Worm (Caenorhabditis elegans) whole organism, early embryonic: ENCODE results near the gene F19B10.1.

Experiments
- F13C5.2 ChIP-seq: sonication (generic microtip); optimal IDR thresholded peaks from 2 replicates; lab custom pipeline; 2017; ENCODE audit warnings: mild to moderate bottlenecking, missing genetic modification characterization, inconsistent platforms, missing compliant biosample characterization
- aly-1 ChIP-seq: sonication (generic microtip); optimal IDR thresholded peaks from 2 replicates; lab custom pipeline; 2016; ENCODE audit warnings: missing genetic modification characterization, missing compliant biosample characterization
- ama-1 ChIP-seq: fragments of 150-350 bp; optimal IDR thresholded peaks from 2 replicates; lab custom pipeline; 2014
- ceh-13 ChIP-seq: fragments of 200-800 bp; sonication (Bioruptor generic); optimal IDR thresholded peaks from 2 replicates; lab custom pipeline; 2018; ENCODE audit warnings: mild to moderate bottlenecking, missing genetic modification characterization, missing compliant biosample characterization
- ets-7 ChIP-seq: sonication (generic microtip); optimal IDR thresholded peaks from 2 replicates; lab custom pipeline; 2016; ENCODE audit warnings: missing genotype, missing genetic modification characterization, missing compliant biosample characterization
- flt-1 ChIP-seq: fragments of 200-800 bp; sonication (Bioruptor generic); IDR thresholded peaks from 2 replicates; pipeline ENCODE4 v1.3.6; 2022; ENCODE audit warnings: missing genetic modification characterization, missing compliant biosample characterization
- hmbx-1 ChIP-seq: sonication (generic microtip); optimal IDR thresholded peaks from 2 replicates; lab custom pipeline; 2016; ENCODE audit warnings: mild to moderate bottlenecking, missing genetic modification characterization, missing compliant biosample characterization
- hmg-4 ChIP-seq: fragments of 200-800 bp; sonication (Bioruptor generic); optimal IDR thresholded peaks from 2 replicates; lab custom pipeline; 2018; ENCODE audit warnings: mild to moderate bottlenecking, missing genetic modification characterization, missing compliant biosample characterization
- hnd-1 ChIP-seq: sonication (generic microtip); optimal IDR thresholded peaks from 2 replicates; lab custom pipeline; 2016; ENCODE audit warnings: missing genetic modification characterization, missing compliant biosample characterization
- pes-1 ChIP-seq: fragments of 200-800 bp; sonication (Bioruptor generic); IDR thresholded peaks from 2 replicates; pipeline ENCODE4 v1.3.6; 2022; ENCODE audit warnings: missing genetic modification reagents, missing genetic modification characterization, missing compliant biosample characterization
- scrt-1 ChIP-seq: fragments of 200-800 bp; sonication (Bioruptor generic); IDR thresholded peaks from 2 replicates; pipeline ENCODE4 v1.3.6; 2022; ENCODE audit warnings: missing genetic modification characterization, missing compliant biosample characterization
- tbx-11 ChIP-seq: fragments of 200-800 bp; sonication (Bioruptor generic); IDR thresholded peaks from 2 replicates; pipeline ENCODE4 v1.3.6; 2022; ENCODE audit warnings: missing genetic modification characterization, missing compliant biosample characterization
- tbx-37 ChIP-seq: fragments of 200-800 bp; sonication (Bioruptor generic); conservative IDR thresholded peaks from 2 replicates; pipeline ENCODE4 v1.3.6; 2022; ENCODE audit warnings: missing genetic modification reagents, missing genetic modification characterization, missing compliant biosample characterization
- tra-4 ChIP-seq: sonication (generic microtip); optimal IDR thresholded peaks from 2 replicates; lab custom pipeline; 2017; ENCODE audit warnings: missing genetic modification characterization, missing compliant biosample characterization

DNA sequence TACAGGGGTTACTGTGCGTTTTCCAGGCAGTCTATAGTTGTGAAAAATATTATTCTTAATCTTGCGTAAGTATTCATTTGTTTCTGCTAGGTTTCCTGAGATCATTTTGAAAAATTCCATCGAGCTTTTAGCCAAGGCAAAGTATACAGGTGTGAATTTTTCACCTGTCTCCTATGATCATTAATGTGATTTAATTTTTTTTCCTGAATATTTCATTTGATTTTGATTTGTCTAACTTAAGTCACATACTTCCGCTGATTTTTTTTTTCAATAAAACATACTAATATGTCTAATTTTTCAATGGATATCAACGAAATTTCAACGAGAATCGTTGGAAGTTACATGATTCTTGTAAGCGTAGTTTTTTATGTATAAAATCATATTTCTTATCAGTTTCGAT lies 22.3 kb downstream of the F19B10.1 start, which contains the start of gene srx-108:
- TF ChIP-seq ama-1 (no peak), hnd-1 (tag; lab: Kevin White, UChicago) (no peak), tra-4 (tag; lab: Kevin White, UChicago) (no peak), hmbx-1 (tag; lab: Kevin White, UChicago) (no peak), ceh-13 (no peak), hmg-4 (GFP tag; lab: Kevin White, UChicago) (no peak), F13C5.2 (tag; lab: Kevin White, UChicago) (no peak), tbx-11 (no peak), scrt-1 (GFP tag; lab: Robert Waterston, UW) (no peak), ets-7 (tag; lab: Kevin White, UChicago) (no peak), flt-1 (GFP tag; lab: Robert Waterston, UW) (no peak), pes-1 (no peak), tbx-37 (GFP tag; lab: Robert Waterston, UW) (no peak), aly-1 (tag; lab: Kevin White, UChicago) (no peak)
